Worm (Caenorhabditis elegans) whole organism, dauer: ENCODE data around the gene F58F6.6.
"Not testable (repeated sequence)": the region's sequence is repeated elsewhere in the genome, so short reads cannot be mapped to it uniquely, and the experiment has no call there.

Experiments used
- unc-62 ChIP-seq: sonication (generic microtip); optimal IDR thresholded peaks from 2 replicates; lab custom pipeline; 2017; ENCODE audit warnings: missing biosample characterization, missing genetic modification reagents, missing genetic modification characterization

F58F6.6 gene

DNA sequence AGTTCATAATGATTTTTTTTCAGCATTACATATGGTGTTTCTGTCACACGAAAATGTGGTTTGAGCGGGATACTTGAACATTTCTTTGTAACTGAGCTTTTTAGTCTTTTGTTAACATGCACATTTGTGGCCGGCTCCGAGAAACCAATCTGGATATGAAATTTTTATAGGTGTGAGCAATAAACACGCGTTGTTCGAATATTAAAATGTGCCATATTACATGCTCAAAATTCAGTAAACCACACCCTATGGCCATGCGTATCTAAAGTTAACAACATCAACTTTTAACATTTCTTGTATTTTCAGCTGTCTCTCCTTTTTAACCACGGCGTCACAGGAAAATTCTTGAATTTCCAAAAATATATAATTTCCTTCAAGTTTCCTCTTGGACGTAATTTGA lies at the start of gene F58F6.6:
Gene F58F6.6, plus strand, starts transcription at position 301 of the 400 bp plus-strand sequence.
- TF ChIP-seq unc-62 = not testable (repeated sequence)

DNA sequence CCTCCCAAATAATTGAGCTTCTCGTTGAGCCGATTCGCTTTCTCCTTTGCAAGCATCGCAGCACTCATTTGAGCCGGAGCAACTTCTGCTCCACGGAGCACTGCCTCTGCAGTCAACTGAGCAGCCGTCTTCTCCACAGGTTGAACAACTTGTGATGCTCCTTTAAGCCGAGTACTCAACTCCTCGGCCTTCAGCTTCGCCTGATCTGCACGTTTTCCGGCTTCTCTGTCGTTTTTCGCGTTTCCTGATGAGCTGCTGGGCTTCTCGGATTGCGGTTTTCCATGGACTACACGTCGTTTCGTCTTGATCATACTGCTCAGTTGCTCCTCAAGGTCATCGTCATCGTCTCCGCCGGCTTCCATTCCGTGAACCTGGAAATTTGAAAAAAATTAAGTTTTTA lies 41.9 kb upstream of the F58F6.6 start:
- TF ChIP-seq unc-62 = no peak

DNA sequence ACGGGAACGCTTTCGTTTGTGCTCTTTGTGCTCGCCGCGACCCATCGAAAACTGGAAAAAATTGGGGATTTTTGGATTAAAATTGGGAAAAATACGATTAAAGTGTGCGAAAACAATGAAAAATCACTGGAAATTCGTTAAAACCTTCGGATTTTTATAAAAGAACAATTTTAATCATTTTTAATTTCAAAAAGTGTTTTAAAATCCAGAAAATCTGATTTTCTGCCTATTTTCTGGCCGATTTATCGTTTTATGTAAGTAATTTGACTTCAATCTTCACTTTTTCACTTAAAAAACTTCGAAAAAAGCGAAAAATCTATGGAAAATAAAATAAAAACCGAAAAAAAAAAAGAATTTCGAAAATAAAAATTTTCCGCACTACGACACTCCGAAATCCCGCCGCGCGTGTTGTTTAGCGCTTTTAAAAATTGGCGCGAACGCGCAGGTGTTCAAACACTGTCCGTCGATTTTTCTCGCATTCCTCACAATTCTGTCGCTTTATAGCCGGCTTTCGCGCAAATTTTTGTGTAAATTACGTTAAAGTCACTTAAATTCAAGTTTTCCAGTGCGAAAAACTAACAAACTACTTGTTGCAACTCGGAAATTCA lies 31.2 kb upstream of the F58F6.6 start, which contains the start of the genes ddx-46 and F53H1.4:
Gene ddx-46, minus strand, starts transcription at position 51 of the 608 bp plus-strand sequence.
Gene F53H1.4, plus strand, starts transcription at position 567 of the 608 bp plus-strand sequence.
- TF ChIP-seq unc-62 = no peak

DNA sequence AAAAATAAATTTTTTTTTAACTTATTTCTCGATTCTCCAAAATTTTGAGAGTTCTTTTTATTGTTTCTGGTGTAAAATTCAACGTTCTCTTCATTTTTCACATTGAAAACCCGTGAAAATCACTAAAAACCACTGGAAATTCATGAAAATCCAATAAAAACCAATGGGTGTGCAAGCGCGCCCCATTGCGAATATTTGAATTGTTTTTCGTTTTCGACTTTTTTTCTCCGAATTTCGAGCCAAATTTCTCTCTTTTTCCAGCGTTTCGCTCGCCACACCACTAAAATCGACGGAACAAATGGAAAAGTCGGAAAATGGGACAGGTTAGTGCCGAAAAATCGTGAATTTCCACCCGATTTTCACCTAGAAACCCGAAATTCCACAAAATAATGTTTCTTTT lies 30.6 kb upstream of the F58F6.6 start:
- no peak for TF ChIP-seq unc-62

DNA sequence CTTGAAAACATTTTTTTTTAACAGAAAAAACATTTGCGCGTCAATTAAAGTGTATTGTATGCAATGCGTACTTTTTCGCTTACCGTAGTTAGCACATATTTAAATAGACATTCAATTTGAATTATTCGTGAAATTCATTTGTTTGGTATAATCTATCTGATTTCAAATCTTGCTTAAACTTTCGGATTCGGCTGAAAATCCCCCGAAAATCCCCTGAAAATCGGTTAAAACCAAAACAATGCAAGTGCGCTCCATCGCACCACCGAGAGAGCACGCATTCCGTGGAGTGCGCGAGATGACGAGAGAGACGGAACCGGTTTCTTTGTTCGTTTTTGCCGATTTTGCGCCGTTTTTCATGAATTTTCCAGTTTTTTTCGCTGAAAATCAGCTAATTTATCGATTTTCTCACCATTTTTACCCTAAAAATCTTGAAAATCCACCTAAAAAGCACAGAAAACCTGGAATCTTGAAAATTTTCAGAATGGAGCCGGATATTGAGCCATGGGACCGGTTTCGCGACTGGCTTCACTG lies 12.1 kb upstream of the F58F6.6 start, which contains the start of gene F53H1.3:
Gene F53H1.3, plus strand, starts transcription at position 481 of the 531 bp plus-strand sequence.
- no peak for TF ChIP-seq unc-62

DNA sequence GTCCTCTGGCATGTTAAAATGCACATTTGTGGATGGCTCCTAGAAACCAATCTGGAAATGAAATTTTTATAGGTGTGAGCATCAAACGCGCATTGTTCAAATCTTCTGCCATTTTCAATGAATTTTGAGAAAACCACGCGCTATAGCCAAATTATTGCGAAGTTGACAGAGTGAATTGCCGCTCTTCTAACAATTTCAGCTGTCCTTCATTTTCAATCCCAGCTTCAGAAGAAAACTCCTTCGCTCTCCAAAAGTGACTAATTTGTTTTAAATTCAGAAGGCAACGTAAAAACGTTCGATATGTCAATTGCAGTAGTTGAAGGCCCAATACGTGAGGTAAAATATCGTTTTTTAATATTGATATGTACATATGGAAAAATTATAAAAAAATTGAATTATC lies 2.5 kb downstream of the F58F6.6 start, which contains the start of gene F58F6.5:
Gene F58F6.5, plus strand, starts transcription at position 301 of the 400 bp plus-strand sequence.
- not testable (repeated sequence) for TF ChIP-seq unc-62

DNA sequence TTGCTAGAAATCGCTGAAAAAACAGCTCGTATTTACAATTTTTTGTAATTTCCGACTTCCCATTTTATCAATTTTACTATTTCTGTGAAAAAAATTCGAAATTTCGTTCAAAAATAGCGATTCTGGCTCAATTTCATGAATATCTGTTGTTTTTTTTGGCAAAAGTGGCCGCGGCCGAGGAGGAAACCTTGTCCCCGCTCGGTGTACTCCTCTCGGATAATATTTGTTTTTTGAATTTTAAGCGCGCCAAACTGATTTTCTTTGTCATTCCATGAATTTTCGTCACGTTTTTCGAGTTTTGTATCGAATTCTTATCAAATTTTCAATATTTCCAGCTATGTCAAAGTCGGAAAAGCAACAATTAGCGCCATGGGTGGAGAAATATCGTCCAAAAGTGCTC lies 6.1 kb downstream of the F58F6.6 start, which contains the start of gene rfc-2:
Gene rfc-2, plus strand, starts transcription at position 334 of the 400 bp plus-strand sequence.
- no peak for TF ChIP-seq unc-62

DNA sequence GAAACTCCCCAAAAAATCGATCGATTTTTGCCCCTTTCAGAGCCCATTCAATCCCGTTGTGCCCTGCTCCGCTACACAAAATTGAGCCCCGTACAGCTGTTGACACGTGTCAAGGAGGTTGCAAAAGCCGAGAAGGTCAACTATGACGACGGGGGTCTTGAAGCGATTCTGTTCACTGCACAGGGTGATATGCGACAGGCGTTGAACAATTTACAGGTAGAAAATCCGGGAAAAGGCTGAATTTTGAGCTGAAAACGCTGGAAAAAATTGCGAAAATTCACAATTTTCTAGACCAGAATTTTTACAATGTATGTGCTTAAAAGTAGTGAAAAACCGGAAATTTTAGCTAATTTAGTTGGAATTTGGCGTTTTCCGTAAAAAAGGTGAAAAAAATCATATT lies 8.5 kb downstream of the F58F6.6 start:
- TF ChIP-seq unc-62 = no peak

DNA sequence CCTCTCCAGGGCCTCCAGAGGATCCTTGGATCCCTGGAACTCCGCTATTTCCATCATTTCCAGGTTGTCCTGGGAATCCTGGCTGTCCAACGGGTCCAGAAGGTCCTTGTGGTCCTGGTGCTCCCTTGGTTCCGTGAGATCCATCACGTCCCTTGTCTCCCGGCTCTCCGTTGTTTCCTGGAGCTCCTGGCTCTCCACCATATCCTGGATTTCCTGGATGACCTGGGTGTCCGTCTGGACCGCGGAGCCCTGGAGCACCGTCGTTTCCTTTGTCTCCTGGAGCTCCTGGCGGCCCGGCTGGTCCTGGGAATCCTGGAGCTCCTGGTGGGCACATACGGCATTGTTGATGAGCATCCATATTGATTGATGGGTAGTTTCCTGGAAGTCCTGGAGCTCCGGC lies 12.9 kb downstream of the F58F6.6 start:
- no peak for TF ChIP-seq unc-62

DNA sequence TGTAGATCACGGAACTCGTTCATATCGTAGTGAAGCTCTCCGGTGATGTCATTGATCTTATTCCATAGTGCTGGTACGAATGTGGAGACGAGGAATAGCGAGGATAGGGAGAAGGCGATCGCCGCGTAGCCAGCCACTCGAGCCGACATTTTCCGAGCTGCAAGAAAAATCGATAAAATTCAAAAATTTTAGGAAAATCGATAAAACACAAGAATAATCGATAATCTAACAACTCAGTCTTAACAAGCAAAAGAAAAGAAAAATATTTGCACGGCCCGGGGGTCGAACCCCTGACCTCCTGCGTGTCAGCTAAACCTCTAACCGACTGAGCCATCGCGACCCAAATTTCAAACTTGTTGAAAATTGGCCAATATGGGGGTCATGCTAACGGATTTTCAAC lies 14.3 kb downstream of the F58F6.6 start, which contains the start of gene col-104:
Gene col-104, minus strand, starts transcription at position 159 of the 400 bp plus-strand sequence.
- no peak for TF ChIP-seq unc-62

DNA sequence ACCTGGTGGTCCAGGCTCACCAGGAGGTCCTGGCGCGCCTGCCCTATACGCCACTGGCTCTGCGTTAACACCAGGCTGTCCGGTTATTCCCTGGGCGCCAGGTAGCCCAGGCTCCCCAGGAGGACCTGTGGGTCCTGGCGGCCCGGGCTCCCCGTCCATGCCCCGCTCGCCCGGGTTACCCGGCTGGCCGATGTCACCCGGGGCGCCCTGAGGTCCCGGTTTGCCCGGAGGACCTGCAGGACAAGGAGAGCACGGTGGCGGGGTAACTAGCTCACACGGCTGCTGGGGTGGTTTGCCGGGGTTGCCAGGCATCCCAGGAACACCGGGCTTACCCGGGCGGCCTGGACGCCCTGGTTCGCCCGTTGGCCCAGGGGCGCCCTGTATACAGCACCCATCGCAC lies 17.2 kb downstream of the F58F6.6 start:
- no peak for TF ChIP-seq unc-62

DNA sequence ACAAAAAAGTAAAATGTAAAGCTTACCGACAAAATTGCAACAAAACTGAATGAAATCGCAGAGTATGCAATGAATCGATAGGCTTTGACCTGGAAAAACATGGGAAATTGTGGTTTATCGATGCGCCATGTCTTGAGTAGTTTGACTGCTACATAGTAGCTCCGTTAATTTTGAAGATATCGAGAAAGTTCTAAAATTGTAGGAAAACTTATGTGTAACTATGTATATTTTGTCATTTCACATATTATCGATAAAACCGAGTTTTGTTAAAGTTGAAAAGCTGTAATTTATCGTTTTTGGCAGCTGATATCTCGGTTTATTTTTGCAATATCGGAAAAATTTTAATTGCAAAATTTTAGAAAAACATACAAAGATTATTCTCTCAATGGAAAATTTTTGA lies 18.2 kb downstream of the F58F6.6 start, which contains the start of gene col-105:
Gene col-105, minus strand, starts transcription at position 101 of the 400 bp plus-strand sequence.
- no peak for TF ChIP-seq unc-62

DNA sequence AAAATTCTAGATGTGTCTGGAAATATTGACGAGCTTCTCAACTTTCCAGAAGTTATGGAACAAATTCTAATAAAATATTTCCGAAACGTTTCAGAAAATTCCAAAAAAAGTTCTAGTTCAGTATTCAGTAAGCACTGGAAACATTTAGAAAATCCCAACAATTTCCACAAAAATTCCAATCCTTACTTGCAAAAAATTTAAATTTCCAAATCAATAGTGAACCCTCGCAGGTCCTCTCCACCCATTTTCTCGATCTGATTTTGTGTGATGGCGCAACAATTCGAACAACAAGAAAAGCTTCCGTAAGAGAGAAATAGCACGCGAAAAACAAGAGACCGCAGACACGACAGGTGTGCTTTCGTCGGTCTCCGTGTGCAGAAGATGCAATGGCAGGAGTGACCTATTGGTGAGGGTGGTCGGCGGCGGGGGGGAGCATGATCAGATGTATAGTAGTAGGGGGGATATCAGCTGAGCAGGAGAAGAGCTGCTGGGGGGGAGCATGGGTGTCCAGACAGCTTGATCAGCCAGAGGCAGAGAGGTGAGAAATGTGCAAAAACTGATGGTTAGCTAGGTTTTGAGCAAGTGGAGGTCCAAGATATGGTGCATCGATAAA lies 20.8 kb downstream of the F58F6.6 start:
- no peak for TF ChIP-seq unc-62

DNA sequence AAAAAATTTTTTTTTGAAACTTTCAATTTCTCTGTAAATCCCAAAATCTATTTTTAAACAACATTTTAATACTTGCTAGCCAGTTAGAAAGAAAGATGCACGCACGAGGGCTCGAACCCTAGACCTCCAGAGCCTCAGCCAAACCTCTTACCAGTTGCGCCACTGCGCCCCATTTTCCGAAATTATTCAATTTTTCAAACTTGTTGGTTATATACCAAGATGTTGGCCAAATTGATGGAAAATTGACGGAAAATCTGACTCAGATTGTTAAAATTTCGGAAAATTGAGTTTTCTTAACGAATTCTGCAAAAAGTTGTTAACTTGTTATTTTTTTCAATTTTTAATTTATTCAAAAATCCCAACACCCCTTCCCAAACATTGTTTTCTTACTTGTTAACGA lies 24.9 kb downstream of the F58F6.6 start:
- no peak for TF ChIP-seq unc-62

DNA sequence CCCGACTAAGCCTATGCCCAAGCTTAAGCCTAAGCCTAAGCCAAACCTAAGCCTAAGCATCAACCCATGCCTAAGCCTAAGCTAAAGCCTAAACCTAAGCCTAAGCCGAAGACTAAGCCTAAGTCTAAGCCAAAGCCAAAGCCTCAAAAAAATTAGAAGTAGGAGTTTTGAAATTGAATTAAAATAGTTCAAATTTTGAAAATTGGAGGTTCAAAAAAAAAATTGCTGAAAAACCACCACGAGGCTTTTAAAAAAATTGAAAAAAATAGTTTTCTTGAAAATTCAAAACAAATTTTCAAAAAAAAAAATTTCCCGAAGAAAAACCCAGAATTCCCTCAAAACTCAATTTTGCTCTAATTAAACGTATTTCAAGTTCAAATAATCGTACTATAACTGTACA lies 26.2 kb downstream of the F58F6.6 start:
- no peak for TF ChIP-seq unc-62

DNA sequence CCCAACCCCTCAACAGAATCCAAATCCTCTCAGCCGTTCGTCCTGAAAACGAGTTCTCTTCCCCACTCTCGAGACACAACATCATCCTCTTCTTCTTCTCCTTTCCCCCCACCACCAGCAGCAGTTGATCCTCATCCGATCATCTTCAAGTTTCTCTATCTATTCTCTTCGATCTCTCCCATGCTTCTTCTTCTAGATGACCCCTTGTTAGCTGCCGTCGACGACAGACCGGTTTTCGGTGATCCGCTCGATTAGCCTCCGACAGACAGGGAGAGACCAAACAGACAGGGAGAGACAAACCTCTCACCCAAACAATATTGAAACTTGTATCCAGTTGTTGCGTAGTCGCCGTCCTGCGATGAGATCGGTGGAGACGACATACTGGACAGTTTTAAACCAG lies 30.4 kb downstream of the F58F6.6 start:
- no peak for TF ChIP-seq unc-62

DNA sequence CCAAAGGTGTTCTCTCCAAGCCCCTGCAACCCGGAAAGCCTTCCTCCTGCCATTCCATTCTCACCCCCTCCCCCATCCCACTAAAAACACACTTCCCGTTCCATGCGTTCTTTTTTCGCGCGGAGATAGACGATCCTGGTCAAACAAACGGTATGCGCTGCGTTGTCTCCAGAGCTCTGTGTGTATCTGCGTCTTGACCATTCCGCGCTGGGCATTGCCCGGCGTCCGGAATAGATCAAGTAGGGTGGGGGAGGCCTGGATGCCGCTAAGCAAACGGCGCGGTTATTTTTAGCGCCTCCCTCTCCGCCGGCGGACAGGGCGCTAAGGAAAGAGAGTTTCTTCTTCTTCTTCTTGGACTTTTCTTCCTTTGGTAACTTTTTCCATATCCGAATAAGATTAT lies 34.4 kb downstream of the F58F6.6 start:
- TF ChIP-seq unc-62 = no peak

DNA sequence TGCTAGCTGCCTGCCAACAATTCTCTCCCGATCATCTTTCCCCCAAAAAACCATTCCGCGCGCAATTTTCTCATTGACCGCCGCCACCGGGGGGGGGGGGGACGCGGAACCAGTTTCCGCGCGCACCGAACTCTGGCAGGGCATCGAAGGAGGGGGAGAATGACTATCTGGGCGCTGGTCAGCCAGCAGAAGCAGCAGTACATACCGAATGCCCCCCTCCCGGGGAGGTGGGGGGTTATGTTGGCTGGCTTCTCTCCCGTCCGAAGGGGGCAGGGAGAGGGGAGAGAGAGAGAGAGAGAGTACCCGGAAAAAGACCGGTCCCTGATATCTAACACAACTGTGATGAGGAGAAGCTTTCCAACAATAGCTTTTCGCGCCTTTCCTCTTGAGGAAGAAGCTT lies 36.8 kb downstream of the F58F6.6 start:
- no peak for TF ChIP-seq unc-62
